Fruit fly (Drosophila melanogaster) S2 (cell line): Measurements from ENCODE around the gene CG8673.

Experiments
- CG8478 ChIP-seq: fragments of >200 bp; optimal IDR thresholded peaks from 2 replicates; lab custom pipeline; 2018
- CTCF ChIP-seq, 2 experiments: fragments of >200 bp; optimal IDR thresholded peaks; 2 replicates each; lab custom pipeline; 2018

The CG8673 gene

DNA sequence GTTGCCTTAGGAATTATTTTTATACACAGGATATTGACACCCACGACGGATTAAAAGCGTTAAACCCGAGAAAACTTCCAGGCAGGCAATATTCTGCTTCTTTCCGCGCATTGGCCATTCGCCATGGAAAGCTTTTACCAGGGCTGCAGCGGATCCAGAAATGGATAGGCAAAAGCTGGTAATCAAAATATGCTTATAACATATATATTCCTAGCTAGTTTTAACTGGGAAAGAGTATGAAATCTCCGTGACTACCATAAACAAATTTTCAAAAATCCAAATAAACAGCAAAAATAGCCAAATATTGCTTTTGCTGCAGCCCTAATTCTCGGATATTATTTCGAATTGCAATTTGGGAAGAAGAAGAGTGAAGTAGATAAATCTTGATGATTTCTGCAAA is 35.4 kb downstream of the CG8673 start, which contains the start of the genes PAPLA1 and Rbsn-5:
Gene PAPLA1 (minus strand): TSS at position 141 of the 400 bp plus-strand sequence.
Gene Rbsn-5 (plus strand): TSS at position 335 of the 400 bp plus-strand sequence.
- TF ChIP-seq CTCF (optimal IDR thresholded peaks at IDR 0.05; lab: Kevin White, UChicago) (no peak), CG8478 (lab: Kevin White, UChicago) (no peak)

DNA sequence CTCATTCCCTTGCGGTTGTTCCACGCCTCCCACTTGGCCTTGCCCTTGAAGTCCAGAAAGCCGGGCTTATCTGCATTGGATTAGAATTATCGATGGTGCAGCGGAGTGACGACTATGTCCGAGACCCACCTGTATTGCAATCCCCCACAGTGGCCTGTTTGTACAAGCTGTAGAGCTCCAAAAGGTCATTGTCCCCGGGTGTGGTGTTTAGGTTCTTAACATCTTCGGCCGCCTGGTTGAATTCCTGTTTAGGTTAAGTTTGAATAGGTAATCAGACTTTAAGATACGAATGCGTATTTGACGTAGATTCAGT is 37.8 kb downstream of the CG8673 start:
- no peak for TF ChIP-seq CG8478 (lab: Kevin White, UChicago)
- no peak for TF ChIP-seq CTCF (optimal IDR thresholded peaks at IDR 0.05; lab: Kevin White, UChicago)

DNA sequence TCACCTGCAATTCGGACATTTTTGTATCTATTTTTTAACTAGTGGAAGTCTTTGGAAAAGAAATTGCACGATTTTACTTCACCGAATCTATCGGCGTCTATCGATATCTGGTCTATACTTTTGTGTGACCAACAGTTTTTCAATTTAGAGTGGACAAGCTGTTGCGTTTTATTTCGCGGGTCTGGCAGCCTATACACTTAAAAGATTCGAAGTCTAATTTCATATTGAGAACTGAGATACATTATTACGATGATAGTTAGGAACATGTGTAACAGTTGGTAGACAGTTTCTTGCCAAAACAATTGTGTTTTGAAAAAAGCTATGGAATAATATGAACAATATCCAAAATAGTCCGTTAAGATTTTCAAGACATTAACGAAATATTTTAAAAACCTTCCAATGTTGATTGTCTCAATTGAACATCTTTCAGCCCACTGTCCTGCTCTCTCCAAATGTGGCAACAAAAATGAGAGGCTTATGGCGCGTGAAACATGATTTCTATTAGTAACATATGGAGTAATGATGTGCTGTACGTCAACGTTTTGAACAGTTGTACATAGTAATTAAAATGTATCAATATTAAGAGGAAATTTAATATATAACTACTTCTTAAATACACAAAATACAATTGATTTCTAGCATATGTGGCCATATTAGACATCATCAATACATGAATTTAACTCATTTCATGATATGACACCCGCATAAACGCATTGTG is 38.3 kb downstream of the CG8673 start, which contains the start of gene Acbp1:
Gene Acbp1 (minus strand): TSS at position 146 of the 718 bp plus-strand sequence.
- TF ChIP-seq CTCF (optimal IDR thresholded peaks at IDR 0.05; lab: Kevin White, UChicago) (no peak), CG8478 (lab: Kevin White, UChicago) (no peak)

DNA sequence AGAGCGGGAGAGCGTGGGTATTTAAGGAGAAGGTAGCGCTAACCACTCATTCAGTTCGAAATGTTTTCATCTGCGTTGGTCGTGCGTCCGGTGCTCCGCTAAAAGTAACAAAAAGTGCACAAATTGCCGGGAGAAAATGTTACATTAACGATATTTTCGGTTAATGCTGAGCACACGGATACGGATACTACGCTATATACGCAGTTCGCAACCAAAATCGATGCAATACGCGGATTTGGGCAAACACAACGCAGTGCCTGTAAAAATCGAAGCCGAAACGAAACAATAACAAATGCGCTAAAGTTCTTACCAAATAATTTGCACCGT is 38.9 kb downstream of the CG8673 start, which contains the start of gene Piezo:
Gene Piezo (plus strand): TSS at position 49 of the 327 bp plus-strand sequence.
- TF ChIP-seq CTCF (optimal IDR thresholded peaks at IDR 0.05; lab: Kevin White, UChicago) = no peak
- TF ChIP-seq CG8478 (lab: Kevin White, UChicago) = no peak

DNA sequence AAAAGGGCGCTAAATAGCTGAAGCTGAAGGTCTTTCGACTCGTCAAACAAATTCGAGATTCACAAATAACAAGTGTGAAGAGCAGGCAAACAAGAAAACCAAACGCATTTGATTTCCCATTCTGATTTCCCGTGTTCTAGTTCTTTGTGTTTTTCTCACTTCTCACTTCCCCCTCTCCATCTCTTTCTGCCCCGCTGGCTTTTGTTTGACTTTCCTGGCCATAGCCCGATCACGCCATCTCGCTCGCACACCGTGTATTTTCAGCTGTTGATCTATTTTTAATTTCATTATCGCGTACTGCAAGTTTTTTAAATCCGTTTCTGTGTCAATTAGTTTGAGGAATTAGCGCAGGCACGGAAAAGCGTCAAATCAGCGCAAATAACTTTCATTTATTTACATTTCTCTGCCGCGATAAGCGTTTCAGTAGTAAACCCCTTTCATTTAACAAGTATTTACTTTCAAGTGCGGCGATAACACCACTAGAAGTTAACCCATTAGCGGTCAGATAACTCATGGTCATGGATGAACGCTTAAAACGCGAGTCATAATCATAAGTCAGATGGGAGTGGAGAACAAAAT is 39.5 kb downstream of the CG8673 start:
- TF ChIP-seq CTCF (optimal IDR thresholded peaks at IDR 0.05; lab: Kevin White, UChicago) = no peak
- TF ChIP-seq CG8478 (lab: Kevin White, UChicago) = no peak

DNA sequence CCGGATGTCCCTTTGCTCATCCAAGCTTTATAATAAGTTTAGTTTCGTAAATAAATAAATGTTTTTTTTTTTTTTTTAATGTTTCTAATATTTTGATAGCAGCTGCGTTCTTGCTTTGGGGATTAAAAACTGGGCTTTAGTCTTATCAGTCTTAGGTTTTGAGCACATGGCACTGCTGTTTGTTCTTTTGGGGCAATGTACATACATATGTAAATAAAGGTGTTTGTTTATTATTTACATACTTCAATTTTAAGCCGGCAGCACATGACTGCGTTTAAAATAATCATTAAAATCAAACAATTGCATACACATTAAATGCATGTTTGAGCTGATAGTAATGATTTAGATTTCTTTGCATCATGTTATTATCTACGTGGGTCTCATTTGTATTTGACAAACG is 40.1 kb downstream of the CG8673 start:
- TF ChIP-seq CTCF (optimal IDR thresholded peaks at IDR 0.05; lab: Kevin White, UChicago) (no peak), CG8478 (lab: Kevin White, UChicago) (no peak)

DNA sequence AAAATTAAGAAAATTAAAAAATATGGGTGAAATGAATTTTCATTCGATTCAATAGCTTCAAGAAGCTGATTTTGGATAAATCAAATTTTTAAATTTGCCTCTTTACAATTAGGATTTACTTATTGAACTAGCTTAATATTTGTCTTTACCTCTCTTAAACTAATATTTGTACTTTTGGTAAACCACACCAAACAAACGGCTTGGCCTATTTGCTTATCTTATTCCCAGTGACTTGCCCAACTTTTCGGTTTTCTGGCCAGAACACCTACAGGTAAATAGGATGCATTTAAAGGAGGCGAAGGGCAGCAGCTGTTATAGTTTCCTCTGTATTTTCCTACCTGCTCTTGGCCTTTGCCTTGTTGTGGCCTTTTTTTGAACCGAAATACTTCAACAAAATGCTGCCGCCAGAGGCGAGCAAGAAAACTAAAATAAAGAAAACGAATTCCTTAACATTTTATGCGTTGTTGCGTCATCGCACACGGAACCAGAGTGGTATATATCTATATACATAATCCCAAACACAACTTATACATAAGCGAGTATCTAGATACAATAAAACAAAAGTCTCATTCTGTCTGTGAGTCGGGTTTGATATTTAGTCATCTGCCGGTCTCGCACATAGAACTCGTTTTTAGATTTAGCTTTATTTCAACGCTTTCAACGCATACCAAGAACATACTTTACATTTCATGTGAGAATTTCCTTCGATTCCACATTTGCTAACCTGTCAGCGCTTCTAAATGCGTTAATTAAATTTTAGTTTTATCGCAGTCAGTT is 41.9 kb downstream of the CG8673 start:
- TF ChIP-seq CG8478 (lab: Kevin White, UChicago) = no peak

DNA sequence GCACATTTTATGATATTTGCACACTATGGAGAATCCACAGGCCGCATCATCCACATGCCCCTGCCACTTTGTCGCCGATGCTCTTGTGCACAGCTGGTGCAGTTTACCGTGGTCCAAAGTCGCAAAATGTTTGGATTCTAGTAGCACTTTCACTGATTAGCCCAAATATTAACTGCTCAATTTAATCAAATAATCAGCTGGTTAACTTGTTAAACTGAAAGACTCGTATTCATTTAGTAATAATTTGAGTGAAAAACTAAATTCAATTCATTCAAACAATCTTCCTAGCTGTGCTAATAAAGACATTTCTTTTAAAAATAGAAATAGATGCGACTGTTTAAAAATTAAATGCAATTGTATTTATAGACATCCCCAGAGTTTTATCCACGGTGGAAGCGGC is 43.9 kb downstream of the CG8673 start:
- TF ChIP-seq CG8478 (lab: Kevin White, UChicago) = no peak
- TF ChIP-seq CTCF (optimal IDR thresholded peaks at IDR 0.05; lab: Kevin White, UChicago) = no peak

DNA sequence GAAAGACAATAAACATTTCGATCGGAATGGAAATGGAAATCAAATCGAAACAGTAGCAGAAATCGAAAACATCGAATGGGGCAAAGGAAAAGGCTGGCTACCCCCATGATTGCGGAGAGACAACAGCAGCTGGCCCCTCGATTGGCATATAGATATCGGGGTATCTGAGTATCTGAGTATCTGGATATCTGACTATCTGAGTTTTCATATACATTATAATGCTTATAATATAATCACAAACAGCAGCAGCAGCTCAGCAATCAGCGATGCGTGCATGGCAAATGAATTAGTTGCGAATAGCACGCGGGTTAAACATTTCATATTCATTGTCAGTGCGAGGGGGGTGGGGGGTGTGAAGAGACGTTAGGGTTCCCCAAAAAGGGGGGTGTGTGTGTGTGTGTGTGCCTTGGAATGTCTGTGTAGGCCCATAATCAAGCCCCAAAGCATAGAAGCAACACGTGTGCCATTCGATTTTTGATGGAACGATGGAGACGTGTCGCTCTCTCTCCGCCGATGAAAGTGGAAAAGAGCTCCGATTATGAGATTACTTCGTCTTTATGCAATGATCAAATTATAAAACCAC is 46.6 kb downstream of the CG8673 start:
- no peak for TF ChIP-seq CTCF (optimal IDR thresholded peaks at IDR 0.05; lab: Kevin White, UChicago)
- no peak for TF ChIP-seq CG8478 (lab: Kevin White, UChicago)

DNA sequence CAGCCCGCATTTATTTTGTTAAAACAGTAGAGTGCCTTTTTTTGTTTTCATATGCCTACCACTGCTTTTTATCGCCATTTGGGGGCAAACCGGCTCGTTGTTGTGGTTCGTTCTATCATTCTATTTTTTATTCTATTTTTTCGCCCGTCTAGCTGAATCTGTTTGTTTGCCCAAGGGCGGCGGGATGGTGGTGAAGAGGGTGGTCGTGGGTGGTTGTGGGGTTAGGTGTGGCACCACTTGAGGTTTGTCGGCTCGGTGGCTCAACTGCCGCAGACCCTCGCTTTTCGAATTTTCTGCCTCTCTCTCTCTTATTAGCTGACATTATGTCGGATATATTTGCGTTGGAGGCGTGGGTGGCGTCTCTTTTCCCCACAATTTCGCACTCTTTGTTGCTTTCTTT is 47.4 kb downstream of the CG8673 start:
- TF ChIP-seq CG8478 (lab: Kevin White, UChicago) = no peak
- TF ChIP-seq CTCF (optimal IDR thresholded peaks at IDR 0.05; lab: Kevin White, UChicago) = no peak
